Worm (Caenorhabditis elegans): ENCODE results near the gene test-1.

The test-1 gene

ce11 chrIV:2159069-2159468 lies 22.3 kb downstream of the test-1 start, which contains the start of gene gcy-37:
TSS of gene gcy-37 (minus strand) at chrIV:2159169.
- no peak for TF ChIP-seq nhr-237 (tag; optimal IDR thresholded peaks at IDR 0.05)
- no peak for TF ChIP-seq nhr-2 (tag; optimal IDR thresholded peaks at IDR 0.05)
- TF ChIP-seq ces-1 (GFP tag; optimal IDR thresholded peaks at IDR 0.05): no peak
- TF ChIP-seq lsy-2 (tag; optimal IDR thresholded peaks at IDR 0.05): no peak
- no peak for TF ChIP-seq nhr-76 (tag; optimal IDR thresholded peaks at IDR 0.05)
- TF ChIP-seq elt-3 (tag; optimal IDR thresholded peaks at IDR 0.05): no peak
- no peak for TF ChIP-seq ceh-43 (GFP tag; optimal IDR thresholded peaks at IDR 0.05)
- no peak for TF ChIP-seq unc-62 (GFP tag; optimal IDR thresholded peaks at IDR 0.05)
- no peak for TF ChIP-seq M03D4.4 (tag; optimal IDR thresholded peaks at IDR 0.05)
- TF ChIP-seq mls-2 (tag; optimal IDR thresholded peaks at IDR 0.05): no peak
- no peak for TF ChIP-seq ceh-83 (GFP tag; optimal IDR thresholded peaks at IDR 0.05)
- no peak for TF ChIP-seq flh-1 (GFP tag; optimal IDR thresholded peaks at IDR 0.05)
- no peak for TF ChIP-seq zip-8 (tag; optimal IDR thresholded peaks at IDR 0.05)
- no peak for TF ChIP-seq unc-120 (tag; optimal IDR thresholded peaks at IDR 0.05; ENCODE audit: poor library complexity, severe bottlenecking)
- TF ChIP-seq ztf-11 (tag; optimal IDR thresholded peaks at IDR 0.05): no peak
- TF ChIP-seq drap-1 (GFP tag; optimal IDR thresholded peaks at IDR 0.05): no peak

- TF ChIP-seq nhr-28 (tag; optimal IDR thresholded peaks at IDR 0.05) (peak; percentile 44), bed-3 (GFP tag; optimal IDR thresholded peaks at IDR 0.05) (no peak), cnd-1 (tag; optimal IDR thresholded peaks at IDR 0.05) (no peak), zip-8 (tag; optimal IDR thresholded peaks at IDR 0.05) (no peak), ztf-11 (tag; optimal IDR thresholded peaks at IDR 0.05) (no peak), ham-2 (GFP tag; optimal IDR thresholded peaks at IDR 0.05) (no peak), lsy-2 (tag; optimal IDR thresholded peaks at IDR 0.05) (no peak), nhr-2 (tag; optimal IDR thresholded peaks at IDR 0.05) (no peak)
These were observed 25.5 kb downstream of the test-1 start for ce11 chrIV:2162256-2162655.

ce11 chrIV:2168514-2168913 lies 31.8 kb downstream of the test-1 start, which contains the start of gene C54E4.4:
TSS of gene C54E4.4 (minus strand) at chrIV:2168614.
- TF ChIP-seq unc-120 (tag; optimal IDR thresholded peaks at IDR 0.05; ENCODE audit: poor library complexity, severe bottlenecking) (no peak), nhr-2 (tag; optimal IDR thresholded peaks at IDR 0.05) (no peak), mab-5 (tag; optimal IDR thresholded peaks at IDR 0.05) (no peak), lin-13 (tag; optimal IDR thresholded peaks at IDR 0.05) (no peak), lin-32 (GFP tag; optimal IDR thresholded peaks at IDR 0.05) (no peak), cnd-1 (tag; optimal IDR thresholded peaks at IDR 0.05) (no peak), M03D4.4 (tag; optimal IDR thresholded peaks at IDR 0.05) (no peak), nhr-28 (tag; optimal IDR thresholded peaks at IDR 0.05) (no peak), ceh-83 (GFP tag; optimal IDR thresholded peaks at IDR 0.05) (no peak), hlh-1 (tag; optimal IDR thresholded peaks at IDR 0.05) (no peak), ceh-39 (tag; optimal IDR thresholded peaks at IDR 0.05) (no peak)

- TF ChIP-seq zip-8 (tag; optimal IDR thresholded peaks at IDR 0.05) (peak; percentile 97), mep-1 (tag; optimal IDR thresholded peaks at IDR 0.05) (no peak), unc-120 (tag; optimal IDR thresholded peaks at IDR 0.05; ENCODE audit: poor library complexity, severe bottlenecking) (no peak), sem-2 (GFP tag; optimal IDR thresholded peaks at IDR 0.05) (no peak)
These were observed 33.6 kb downstream of the test-1 start for ce11 chrIV:2170332-2170731.

- TF ChIP-seq ces-1 (GFP tag; optimal IDR thresholded peaks at IDR 0.05) (peak; percentile 71), nhr-12 (tag; optimal IDR thresholded peaks at IDR 0.05) (no peak)
These were observed 36.1 kb downstream of the test-1 start for ce11 chrIV:2172880-2173279.

- no peak for TF ChIP-seq bed-3 (GFP tag; optimal IDR thresholded peaks at IDR 0.05)
- TF ChIP-seq cnd-1 (tag; optimal IDR thresholded peaks at IDR 0.05): no peak
- TF ChIP-seq lin-32 (GFP tag; optimal IDR thresholded peaks at IDR 0.05): no peak
- no peak for TF ChIP-seq flh-1 (GFP tag; optimal IDR thresholded peaks at IDR 0.05)
- no peak for TF ChIP-seq nhr-28 (tag; optimal IDR thresholded peaks at IDR 0.05)
- no peak for TF ChIP-seq elt-1 (tag; optimal IDR thresholded peaks at IDR 0.05; ENCODE audit: borderline replicate concordance, insufficient read depth)
These were observed 38.5 kb downstream of the test-1 start, which contains the start of gene C54E4.1 for ce11 chrIV:2175291-2175690. TSS of gene C54E4.1 (plus strand) at chrIV:2175591.

All from whole organism, mixed stage, embryonic.